Worm (Caenorhabditis elegans) whole organism, young adult: ENCODE results near the gene dmd-9.

Experiments
- T26A5.8 ChIP-seq: sonication (generic microtip); optimal IDR thresholded peaks from 2 replicates; lab custom pipeline; 2016; ENCODE audit warnings: missing genetic modification characterization, missing compliant biosample characterization
- efl-1 ChIP-seq: fragments of 150-350 bp; optimal IDR thresholded peaks from 2 replicates; lab custom pipeline; 2014; ENCODE audit warnings: missing biosample characterization, missing genetic modification reagents, missing genetic modification characterization
- let-526 ChIP-seq: fragments of 200-800 bp; sonication (Bioruptor generic); IDR thresholded peaks from 2 replicates; pipeline ENCODE4 v1.3.6; 2022; ENCODE audit warnings: missing genetic modification reagents, missing genetic modification characterization, missing compliant biosample characterization
- lin-54 ChIP-seq: fragments of 200-800 bp; sonication (Bioruptor generic); optimal IDR thresholded peaks from 2 replicates; lab custom pipeline; 2018; ENCODE audit warnings: mild to moderate bottlenecking, missing genetic modification characterization, missing compliant biosample characterization
- lsy-27 ChIP-seq: sonication (generic microtip); optimal IDR thresholded peaks from 2 replicates; lab custom pipeline; 2017; ENCODE audit warnings: missing genetic modification characterization, mild to moderate bottlenecking, missing compliant biosample characterization, antibody characterized with exemption, missing genotype, borderline replicate concordance; ENCODE audit not compliant: insufficient read depth
- madf-10 ChIP-seq: sonication (generic microtip); optimal IDR thresholded peaks from 2 replicates; lab custom pipeline; 2016; ENCODE audit warnings: mild to moderate bottlenecking, missing genetic modification characterization, missing compliant biosample characterization
- madf-3 ChIP-seq: fragments of 200-800 bp; sonication (Bioruptor generic); IDR thresholded peaks from 2 replicates; pipeline ENCODE4 v1.3.6; 2022; ENCODE audit warnings: missing genetic modification reagents, missing genetic modification characterization, missing compliant biosample characterization
- mcd-1 ChIP-seq: fragments of 200-800 bp; sonication (Bioruptor generic); IDR thresholded peaks from 2 replicates; pipeline ENCODE4 v1.3.6; 2022; ENCODE audit warnings: missing genetic modification reagents, missing genetic modification characterization, missing compliant biosample characterization
- nfyb-1 ChIP-seq: fragments of 200-800 bp; sonication (Bioruptor generic); IDR thresholded peaks from 2 replicates; pipeline ENCODE4 v1.3.6; 2022; ENCODE audit warnings: missing genetic modification reagents, missing genetic modification characterization, missing compliant biosample characterization
- nhr-90 ChIP-seq: sonication (generic microtip); optimal IDR thresholded peaks from 2 replicates; lab custom pipeline; 2016; ENCODE audit warnings: missing genotype, mild to moderate bottlenecking, missing genetic modification characterization, missing compliant biosample characterization
- rpc-1 ChIP-seq, 2 experiments: fragments of 150-350 bp in 1 of 2; sonication (generic microtip) in 1 of 2; optimal IDR thresholded peaks; 2 replicates each; lab custom pipeline; 2014 to 2018; ENCODE audit warnings: missing biosample characterization in 1 of 2, missing genetic modification characterization in 1 of 2, missing genetic modification reagents in 1 of 2, missing genotype in 1 of 2

DNA sequence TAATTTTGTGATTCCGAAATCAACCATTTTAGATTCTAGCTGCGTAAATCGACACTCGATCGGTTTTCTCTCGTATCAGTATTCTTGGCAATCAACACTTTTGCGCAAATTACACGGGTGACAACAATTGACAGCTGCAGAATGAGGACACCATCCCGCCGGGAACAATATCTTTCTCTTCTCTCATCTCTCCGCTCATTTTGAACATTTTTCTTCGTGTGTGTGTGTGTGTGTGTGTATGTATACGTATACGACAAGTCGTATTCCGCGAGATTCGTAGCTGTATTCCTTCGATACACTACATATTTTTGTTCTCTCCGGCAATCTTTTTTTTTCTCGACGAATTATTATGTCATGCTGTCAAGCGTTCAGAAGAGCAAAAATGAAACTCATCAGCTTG lies 2.5 kb upstream of the dmd-9 start:
- TF ChIP-seq nhr-90 (tag; lab: Kevin White, UChicago): no peak
- no peak for TF ChIP-seq lsy-27 (tag; lab: Kevin White, UChicago)
- no peak for TF ChIP-seq let-526 (GFP tag; lab: Robert Waterston, UW)
- no peak for TF ChIP-seq lin-54 (GFP tag; lab: Kevin White, UChicago)
- no peak for TF ChIP-seq nfyb-1 (GFP tag; lab: Robert Waterston, UW)
- no peak for TF ChIP-seq madf-3 (GFP tag; lab: Robert Waterston, UW)
- no peak for TF ChIP-seq madf-10
- no peak for TF ChIP-seq mcd-1 (GFP tag; lab: Robert Waterston, UW)
- no peak for TF ChIP-seq rpc-1 (optimal IDR thresholded peaks at IDR 0.05; lab: Kevin White, UChicago)
- no peak for TF ChIP-seq rpc-1 (tag; optimal IDR thresholded peaks at IDR 0.05; lab: Kevin White, UChicago)
- TF ChIP-seq efl-1 (GFP tag; lab: Kevin White, UChicago): no peak
- TF ChIP-seq T26A5.8 (tag; lab: Kevin White, UChicago): no peak
